Worm (Caenorhabditis elegans) whole organism, L3 larva: ENCODE results near the gene T10D4.11.

Source experiments
- R02D3.7 ChIP-seq: fragments of 150-350 bp; optimal IDR thresholded peaks from 2 replicates; lab custom pipeline; 2014; ENCODE audit warnings: missing biosample characterization, missing genetic modification characterization
- aly-2 ChIP-seq: fragments of 150-350 bp; optimal IDR thresholded peaks from 2 replicates; lab custom pipeline; 2014; ENCODE audit warnings: missing biosample characterization, missing genetic modification characterization
- ceh-28 ChIP-seq: fragments of 150-350 bp; optimal IDR thresholded peaks from 2 replicates; lab custom pipeline; 2014; ENCODE audit warnings: missing biosample characterization, missing genetic modification reagents, missing genetic modification characterization
- egl-27 ChIP-seq: sonication (generic microtip); optimal IDR thresholded peaks from 4 replicates; lab custom pipeline; 2017; ENCODE audit warnings: missing biosample characterization, missing genetic modification reagents, missing genetic modification characterization
- egl-5 ChIP-seq: fragments of 150-350 bp; optimal IDR thresholded peaks from 2 replicates; lab custom pipeline; 2017; ENCODE audit warnings: missing biosample characterization, missing genetic modification reagents, missing genetic modification characterization, inconsistent platforms
- elt-1 ChIP-seq: fragments of 150-350 bp; optimal IDR thresholded peaks from 2 replicates; lab custom pipeline; 2014; ENCODE audit warnings: missing biosample characterization, missing genetic modification characterization
- elt-3 ChIP-seq, 3 experiments: fragments of 150-350 bp in 1 of 3; sonication (generic microtip) in 2 of 3; optimal IDR thresholded peaks; 2 replicates in 2 of 3; 4 replicates in 1 of 3; lab custom pipeline; 2014 to 2017; ENCODE audit warnings: missing biosample characterization in 3 of 3, missing genetic modification characterization in 3 of 3
- eor-1 ChIP-seq, 2 experiments: fragments of 150-350 bp; optimal IDR thresholded peaks; 2 replicates each; lab custom pipeline; 2014 to 2018; ENCODE audit warnings: missing biosample characterization in 2 of 2, missing genetic modification characterization in 2 of 2
- fkh-10 ChIP-seq: sonication (generic microtip); optimal IDR thresholded peaks from 2 replicates; lab custom pipeline; 2017; ENCODE audit warnings: missing biosample characterization, missing genetic modification reagents, missing genetic modification characterization
- fkh-2 ChIP-seq: fragments of 150-350 bp; optimal IDR thresholded peaks from 2 replicates; lab custom pipeline; 2014; ENCODE audit warnings: missing biosample characterization, missing genetic modification reagents, missing genetic modification characterization
- fos-1 ChIP-seq: fragments of 150-350 bp; optimal IDR thresholded peaks from 2 replicates; lab custom pipeline; 2014; ENCODE audit warnings: missing biosample characterization, missing genetic modification characterization
- hmg-11 ChIP-seq: sonication (generic microtip); optimal IDR thresholded peaks from 2 replicates; lab custom pipeline; 2016; ENCODE audit warnings: missing genetic modification characterization, missing compliant biosample characterization
- jun-1 ChIP-seq: fragments of 150-350 bp; optimal IDR thresholded peaks from 2 replicates; lab custom pipeline; 2014; ENCODE audit warnings: missing biosample characterization, missing genetic modification reagents, missing genetic modification characterization
- lin-39 ChIP-seq: fragments of 150-350 bp; optimal IDR thresholded peaks from 2 replicates; lab custom pipeline; 2018; ENCODE audit warnings: missing biosample characterization, missing genetic modification reagents, missing genetic modification characterization
- lsy-12 ChIP-seq: sonication (generic microtip); optimal IDR thresholded peaks from 2 replicates; lab custom pipeline; 2016; ENCODE audit warnings: mild to moderate bottlenecking, missing genetic modification characterization, missing compliant biosample characterization
- mdl-1 ChIP-seq: fragments of 150-350 bp; optimal IDR thresholded peaks from 2 replicates; lab custom pipeline; 2014; ENCODE audit warnings: missing biosample characterization, missing genetic modification characterization
- mml-1 ChIP-seq: fragments of 150-350 bp; sonication (generic microtip); optimal IDR thresholded peaks from 3 replicates; lab custom pipeline; 2014; ENCODE audit warnings: missing biosample characterization, missing genetic modification characterization
- nfya-1 ChIP-seq: sonication (generic microtip); optimal IDR thresholded peaks from 2 replicates; lab custom pipeline; 2017; ENCODE audit warnings: missing genetic modification characterization, mild to moderate bottlenecking, missing compliant biosample characterization, antibody characterized with exemption, moderate library complexity; ENCODE audit not compliant: insufficient read depth
- nhr-23 ChIP-seq: fragments of 150-350 bp; optimal IDR thresholded peaks from 2 replicates; lab custom pipeline; 2014; ENCODE audit warnings: missing biosample characterization, missing genetic modification reagents, missing genetic modification characterization
- nhr-237 ChIP-seq: fragments of 150-350 bp; optimal IDR thresholded peaks from 2 replicates; lab custom pipeline; 2014; ENCODE audit warnings: missing biosample characterization, missing genetic modification characterization
- nhr-25 ChIP-seq: sonication (generic microtip); optimal IDR thresholded peaks from 2 replicates; lab custom pipeline; 2017; ENCODE audit warnings: missing biosample characterization, missing genetic modification characterization
- nhr-28 ChIP-seq: fragments of 150-350 bp; optimal IDR thresholded peaks from 2 replicates; lab custom pipeline; 2014; ENCODE audit warnings: missing biosample characterization, missing genetic modification characterization
- nhr-43 ChIP-seq: sonication (generic microtip); optimal IDR thresholded peaks from 2 replicates; lab custom pipeline; 2016; ENCODE audit warnings: mild to moderate bottlenecking, missing genetic modification characterization, missing compliant biosample characterization; ENCODE audit not compliant: poor library complexity, severe bottlenecking
- nhr-76 ChIP-seq: fragments of 150-350 bp; sonication (generic microtip); optimal IDR thresholded peaks from 5 replicates; lab custom pipeline; 2014; ENCODE audit warnings: missing biosample characterization, missing genetic modification characterization
- pha-4 ChIP-seq: fragments of 150-350 bp; optimal IDR thresholded peaks from 2 replicates; lab custom pipeline; 2014; ENCODE audit warnings: missing biosample characterization, missing genetic modification reagents, missing genetic modification characterization
- sea-2 ChIP-seq: fragments of 150-350 bp; sonication (generic microtip); optimal IDR thresholded peaks from 4 replicates; lab custom pipeline; 2014; ENCODE audit warnings: missing biosample characterization, missing genetic modification reagents, missing genetic modification characterization
- skn-1 ChIP-seq: fragments of 150-350 bp; optimal IDR thresholded peaks from 2 replicates; lab custom pipeline; 2014; ENCODE audit warnings: missing biosample characterization, missing genetic modification characterization
- snpc-4 ChIP-seq: fragments of 150-350 bp; optimal IDR thresholded peaks from 2 replicates; lab custom pipeline; 2014; ENCODE audit warnings: missing biosample characterization, missing genetic modification characterization
- unc-39 ChIP-seq: sonication (generic microtip); optimal IDR thresholded peaks from 4 replicates; lab custom pipeline; 2017; ENCODE audit warnings: missing biosample characterization, missing genetic modification characterization
- unc-62 ChIP-seq: fragments of 150-350 bp; sonication (generic microtip); optimal IDR thresholded peaks from 4 replicates; lab custom pipeline; 2014; ENCODE audit warnings: missing biosample characterization, missing genetic modification reagents, missing genetic modification characterization
- ztf-11 ChIP-seq: fragments of 150-350 bp; optimal IDR thresholded peaks from 2 replicates; lab custom pipeline; 2014; ENCODE audit warnings: missing biosample characterization, missing genetic modification characterization

The T10D4.11 gene

ce11 chrII:3158985-3159384, 9.6 kb upstream of the T10D4.11 start, which contains the start of gene sri-34:
TSS of gene sri-34 (minus strand) at chrII:3159085.
- TF ChIP-seq nhr-25 (no peak), egl-27 (tag; lab: Kevin White, UChicago) (no peak), nhr-23 (tag; lab: Kevin White, UChicago) (no peak), nhr-237 (tag; lab: Kevin White, UChicago) (no peak), eor-1 (tag; optimal IDR thresholded peaks at IDR 0.05; lab: Kevin White, UChicago) (no peak), fos-1 (no peak)

ce11 chrII:3156749-3157148, 7.3 kb upstream of the T10D4.11 start, which contains the start of gene sri-33:
TSS of gene sri-33 (minus strand) at chrII:3156849.
- TF ChIP-seq hmg-11 (tag; lab: Kevin White, UChicago) (no peak), lsy-12 (tag; lab: Kevin White, UChicago) (no peak), nhr-76 (tag; lab: Kevin White, UChicago) (no peak)

ce11 chrII:3154383-3154782, 5.0 kb upstream of the T10D4.11 start, which contains the start of gene sri-32:
TSS of gene sri-32 (minus strand) at chrII:3154483.
- TF ChIP-seq sea-2 (GFP tag; lab: Kevin White, UChicago) (no peak), egl-5 (tag; lab: Kevin White, UChicago) (no peak), jun-1 (no peak), hmg-11 (tag; lab: Kevin White, UChicago) (no peak)

ce11 chrII:3151615-3152014, 2.2 kb upstream of the T10D4.11 start, which contains the start of the genes T10D4.14 and T10D4.19:
TSS of gene T10D4.14 (minus strand) at chrII:3151715.
TSS of gene T10D4.19 (plus strand) at chrII:3151918.
- no peak for TF ChIP-seq ztf-11

- TF ChIP-seq elt-1 (no peak), ceh-28 (tag; lab: Kevin White, UChicago) (no peak), nhr-28 (tag; lab: Kevin White, UChicago) (no peak), lin-39 (tag; lab: Kevin White, UChicago) (no peak), unc-39 (tag; lab: Kevin White, UChicago) (no peak), fkh-10 (no peak), mml-1 (tag; lab: Kevin White, UChicago) (no peak), mdl-1 (tag; lab: Kevin White, UChicago) (no peak)
- TF ChIP-seq, all 47 proteins: peak for 0
Observed at ce11 chrII:3148404-3148803, 1.0 kb downstream of the T10D4.11 start.

- no peak for TF ChIP-seq aly-2 (tag; lab: Kevin White, UChicago)
- no peak for TF ChIP-seq R02D3.7 (tag; lab: Kevin White, UChicago)
- TF ChIP-seq pha-4 (tag; lab: Kevin White, UChicago): no peak
- TF ChIP-seq nhr-76 (tag; lab: Kevin White, UChicago): no peak
- no peak for TF ChIP-seq elt-1
- no peak for TF ChIP-seq egl-27 (tag; lab: Kevin White, UChicago)
- no peak for TF ChIP-seq nhr-28 (tag; lab: Kevin White, UChicago)
- TF ChIP-seq skn-1 (tag; lab: Kevin White, UChicago): no peak
- no peak for TF ChIP-seq fkh-2
- TF ChIP-seq ceh-28 (tag; lab: Kevin White, UChicago): no peak
- no peak for TF ChIP-seq unc-62 (GFP tag; lab: Kevin White, UChicago)
- TF ChIP-seq sea-2 (GFP tag; lab: Kevin White, UChicago): no peak
- no peak for TF ChIP-seq nhr-43 (tag; lab: Kevin White, UChicago)
- no peak for TF ChIP-seq eor-1 (tag; optimal IDR thresholded peaks at IDR 0.05; lab: Kevin White, UChicago)
- TF ChIP-seq nfya-1 (tag; lab: Kevin White, UChicago): no peak
- no peak for TF ChIP-seq hmg-11 (tag; lab: Kevin White, UChicago)
- TF ChIP-seq snpc-4 (tag; lab: Kevin White, UChicago): no peak
- no peak for TF ChIP-seq elt-3 (tag; optimal IDR thresholded peaks at IDR 0.05; lab: Kevin White, UChicago)
- TF ChIP-seq mml-1 (tag; lab: Kevin White, UChicago): no peak
- no peak for TF ChIP-seq lin-39 (tag; lab: Kevin White, UChicago)
Observed at ce11 chrII:3145842-3146241, 3.6 kb downstream of the T10D4.11 start, which contains the start of gene T10D4.15. TSS of gene T10D4.15 (plus strand) at chrII:3146142.
